Fruit fly (Drosophila melanogaster): ENCODE data around the gene eg.

eg gene

DNA sequence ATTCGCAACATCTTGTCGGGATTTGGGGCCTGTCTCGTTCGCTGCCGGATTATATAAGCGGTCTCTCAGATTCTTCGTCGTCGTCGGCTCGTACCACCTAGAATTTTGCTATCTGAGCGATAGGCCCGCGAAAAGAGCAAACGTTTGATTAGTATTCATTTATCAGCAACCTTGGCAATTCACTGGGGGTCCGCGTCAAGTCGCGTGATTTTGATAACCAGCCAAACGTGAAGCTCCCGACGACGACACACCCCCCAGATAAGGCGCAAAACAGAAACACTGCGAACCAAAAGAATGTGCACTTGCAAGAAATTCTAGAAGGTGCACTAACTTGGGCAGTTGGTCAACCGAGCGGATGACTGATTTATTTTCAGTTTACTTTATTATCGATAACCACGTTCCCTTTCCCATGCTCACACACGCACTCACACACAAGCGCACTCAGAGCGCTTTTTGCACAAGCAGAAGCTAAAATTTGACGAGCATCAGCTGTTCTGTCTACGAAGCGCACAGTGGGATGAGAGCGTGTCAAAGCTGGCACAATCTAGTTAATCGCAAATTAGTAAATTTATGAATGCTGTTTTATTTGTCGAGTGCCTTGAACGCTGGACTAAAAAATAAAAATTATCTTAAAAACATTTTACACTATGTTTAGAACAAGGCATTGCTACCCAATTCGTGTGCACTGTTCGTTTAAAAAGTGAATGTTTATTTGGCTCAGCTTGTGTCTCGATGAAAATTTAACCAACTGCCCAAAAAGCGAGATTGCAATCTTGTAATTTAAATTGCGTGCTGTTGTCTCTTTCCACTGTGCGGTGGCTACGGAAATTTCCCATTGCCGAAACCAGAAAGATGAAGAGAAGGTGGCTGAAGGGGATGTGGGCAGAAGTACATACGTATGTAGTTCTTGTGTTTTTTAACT is 31.5 kb downstream of the eg start (continued):
- TF ChIP-seq amos (GFP tag; IDR thresholded peaks at IDR 0.05; ENCODE audit: partially characterized antibody) = peak; percentile 3; the same call in 1 of the 2 replicates
- TF ChIP-seq wor (GFP tag; IDR thresholded peaks at IDR 0.05) = peak; percentile 85
- peak; percentile 75 for TF ChIP-seq CG13894 (tag; optimal IDR thresholded peaks at IDR 0.05)
- TF ChIP-seq HLH54F (GFP tag; optimal IDR thresholded peaks at IDR 0.05) = peak; percentile 92

DNA sequence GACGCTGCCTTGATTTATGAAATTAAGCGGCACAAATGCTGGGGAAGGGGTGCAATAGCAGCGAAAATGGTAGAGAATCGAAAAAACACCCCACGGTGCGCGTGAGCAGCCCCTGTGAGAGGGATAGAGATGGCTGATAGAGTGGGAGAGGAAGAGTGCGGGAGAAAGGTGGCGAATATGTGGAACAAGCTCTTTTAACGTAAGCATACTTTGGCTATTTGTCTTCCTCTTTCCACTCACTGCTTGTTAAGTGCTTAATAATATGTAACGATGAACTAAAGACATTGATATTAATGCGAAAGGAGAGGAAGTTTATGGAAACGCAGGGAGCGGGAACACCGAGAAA is 32.1 kb downstream of the eg start:
- TF ChIP-seq crol (GFP tag; IDR thresholded peaks at IDR 0.05) (peak; percentile 77), ac (GFP tag; optimal IDR thresholded peaks at IDR 0.05) (no peak), CG3995 (GFP tag; optimal IDR thresholded peaks at IDR 0.05) (no peak), CG1832 (GFP tag; optimal IDR thresholded peaks at IDR 0.05) (peak; percentile 76), Trl (optimal IDR thresholded peaks at IDR 0.05) (peak in 1 of 2 experiments; percentile 64), Trl (GFP tag; optimal IDR thresholded peaks at IDR 0.05) (no peak), B-H1 (GFP tag; IDR thresholded peaks at IDR 0.05) (no peak), CG17568 (GFP tag; optimal IDR thresholded peaks at IDR 0.05) (no peak), CG12071 (GFP tag; optimal IDR thresholded peaks at IDR 0.05) (no peak), CG8388 (GFP tag; optimal IDR thresholded peaks at IDR 0.05) (no peak), NFAT (GFP tag; IDR thresholded peaks at IDR 0.05) (0 out of 2 replicates have a peak, but pooled peaks have one; percentile 1), CG1024 (GFP tag; IDR thresholded peaks at IDR 0.05) (no peak), pros (GFP tag; optimal IDR thresholded peaks at IDR 0.05) (peak; percentile 90)

DNA sequence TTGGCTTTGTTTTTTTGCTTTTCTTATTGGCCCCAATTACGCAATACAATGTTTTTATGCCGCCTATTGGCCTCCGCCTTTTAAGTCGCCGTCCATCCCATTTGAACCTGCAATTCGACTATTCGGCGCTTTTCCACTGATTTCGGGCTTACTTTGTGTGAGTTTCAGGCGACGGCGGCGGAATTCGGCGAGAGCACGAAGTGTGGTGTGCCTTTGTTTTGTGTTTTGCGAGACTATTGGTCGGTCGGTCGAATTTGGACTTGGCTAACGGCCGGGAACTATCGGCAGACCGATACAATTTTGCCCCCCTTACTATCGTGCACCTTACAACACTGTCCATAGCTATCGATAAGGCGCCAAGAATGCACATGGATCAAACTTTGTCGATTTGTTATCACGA is 32.6 kb downstream of the eg start, which contains the start of gene P5CDh1:
Gene P5CDh1 (minus strand): TSS at position 278 of the 400 bp plus-strand sequence.
- TF ChIP-seq Hr78 (GFP tag; optimal IDR thresholded peaks at IDR 0.05) = no peak
- peak; percentile 98 for TF ChIP-seq Dref (GFP tag; IDR thresholded peaks at IDR 0.05)
- TF ChIP-seq CG7786 (GFP tag; optimal IDR thresholded peaks at IDR 0.05) = peak; percentile 3
- TF ChIP-seq pnt (GFP tag; optimal IDR thresholded peaks at IDR 0.05) = no peak
- TF ChIP-seq CG34224 (GFP tag; IDR thresholded peaks at IDR 0.05; ENCODE audit: partially characterized antibody) = peak; percentile 87
- no peak for TF ChIP-seq ase (GFP tag; IDR thresholded peaks at IDR 0.05)
- TF ChIP-seq dmrt99B (tag; optimal IDR thresholded peaks at IDR 0.05) = no peak
- peak; percentile 44 for TF ChIP-seq CG34376 (GFP tag; optimal IDR thresholded peaks at IDR 0.05)
- TF ChIP-seq HLH4C (GFP tag; IDR thresholded peaks at IDR 0.05; ENCODE audit: partially characterized antibody) = peak; percentile 87
- no peak for TF ChIP-seq ttk (GFP tag; IDR thresholded peaks at IDR 0.05)
- no peak for TF ChIP-seq sens-2 (GFP tag; IDR thresholded peaks at IDR 0.05)
- TF ChIP-seq al (GFP tag; IDR thresholded peaks at IDR 0.05) = no peak
- no peak for TF ChIP-seq CG8388 (GFP tag; optimal IDR thresholded peaks at IDR 0.05)
- TF ChIP-seq CG6854 (GFP tag; optimal IDR thresholded peaks at IDR 0.05) = no peak
- peak; percentile 95 for TF ChIP-seq CG10267 (tag; optimal IDR thresholded peaks at IDR 0.05)
- no peak for TF ChIP-seq dmrt11E (tag; optimal IDR thresholded peaks at IDR 0.05)
- no peak for TF ChIP-seq corto (GFP tag; optimal IDR thresholded peaks at IDR 0.05)
- no peak for TF ChIP-seq CG1832 (GFP tag; optimal IDR thresholded peaks at IDR 0.05)
- peak; percentile 57 for TF ChIP-seq CG13624 (GFP tag; optimal IDR thresholded peaks at IDR 0.05)
- peak; percentile 75 for TF ChIP-seq stwl (tag; optimal IDR thresholded peaks at IDR 0.05)
- no peak for TF ChIP-seq CG13424 (tag; optimal IDR thresholded peaks at IDR 0.05)
- TF ChIP-seq Oli (tag; optimal IDR thresholded peaks at IDR 0.05) = no peak
- TF ChIP-seq sima (GFP tag; optimal IDR thresholded peaks at IDR 0.05) = no peak
- no peak for TF ChIP-seq hth (optimal IDR thresholded peaks at IDR 0.05)
- no peak for TF ChIP-seq Doc2 (GFP tag; IDR thresholded peaks at IDR 0.05)
- no peak for TF ChIP-seq CG17385 (GFP tag; optimal IDR thresholded peaks at IDR 0.05)
- no peak for TF ChIP-seq tio (GFP tag; optimal IDR thresholded peaks at IDR 0.05)
- TF ChIP-seq Lim3 (GFP tag; IDR thresholded peaks at IDR 0.05) = no peak
- no peak for TF ChIP-seq ssp (GFP tag; IDR thresholded peaks at IDR 0.05)
- no peak for TF ChIP-seq org-1 (GFP tag; optimal IDR thresholded peaks at IDR 0.05)
- no peak for TF ChIP-seq zen (tag; optimal IDR thresholded peaks at IDR 0.05)
- TF ChIP-seq CG12769 (tag; optimal IDR thresholded peaks at IDR 0.05) = peak; percentile 52

All from whole organism, embryonic.